Worm (Caenorhabditis elegans) whole organism, dauer: ENCODE data around the gene C14B1.8.

Experiments used
- unc-62 ChIP-seq: sonication (generic microtip); optimal IDR thresholded peaks from 2 replicates; lab custom pipeline; 2017; ENCODE audit warnings: missing biosample characterization, missing genetic modification reagents, missing genetic modification characterization

C14B1.8 gene

DNA sequence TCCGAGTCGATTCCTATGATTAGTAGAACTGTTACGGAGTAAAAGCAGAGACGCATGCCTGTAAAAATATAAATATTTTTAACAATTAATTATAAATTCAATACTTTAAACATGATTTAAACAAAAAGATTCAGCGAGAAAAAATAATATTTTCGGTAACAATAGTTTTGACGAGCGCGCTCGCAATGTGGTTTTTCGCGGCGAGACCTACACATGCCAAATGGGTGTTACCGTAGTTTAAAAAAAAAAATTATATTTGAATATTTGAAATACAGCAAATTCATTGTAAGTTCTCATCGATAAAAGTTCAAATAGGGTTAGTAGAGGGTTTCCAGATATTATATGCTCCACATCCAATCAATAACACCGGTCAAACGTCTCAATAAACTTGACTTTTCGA, 7.0 kb upstream of the C14B1.8 start, which contains the start of gene gldi-5:
Gene gldi-5, minus strand, starts transcription at position 58 of the 400 bp plus-strand sequence.
- TF ChIP-seq unc-62 (GFP tag; lab: Kevin White, UChicago): no peak

DNA sequence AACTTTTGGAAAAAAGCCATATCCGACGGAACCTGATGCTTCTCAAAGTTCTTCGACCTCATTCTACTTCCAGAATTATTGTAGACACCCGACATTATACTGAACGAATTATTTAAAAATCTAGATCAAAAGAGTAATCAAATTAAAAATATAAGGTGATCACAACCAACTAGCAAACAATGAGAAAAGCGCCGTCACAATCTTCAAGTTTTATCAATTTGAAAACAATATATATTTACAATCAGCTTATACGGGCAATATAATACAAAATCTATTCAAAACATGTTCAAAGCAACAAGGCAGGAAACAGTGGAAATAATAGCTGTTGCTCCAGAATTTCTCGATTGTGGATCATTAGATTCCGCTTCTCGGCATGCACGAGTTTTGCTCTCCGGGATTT, 5.4 kb upstream of the C14B1.8 start, which contains the start of gene C14B1.12:
Gene C14B1.12, minus strand, starts transcription at position 101 of the 400 bp plus-strand sequence.
- TF ChIP-seq unc-62 (GFP tag; lab: Kevin White, UChicago): no peak

DNA sequence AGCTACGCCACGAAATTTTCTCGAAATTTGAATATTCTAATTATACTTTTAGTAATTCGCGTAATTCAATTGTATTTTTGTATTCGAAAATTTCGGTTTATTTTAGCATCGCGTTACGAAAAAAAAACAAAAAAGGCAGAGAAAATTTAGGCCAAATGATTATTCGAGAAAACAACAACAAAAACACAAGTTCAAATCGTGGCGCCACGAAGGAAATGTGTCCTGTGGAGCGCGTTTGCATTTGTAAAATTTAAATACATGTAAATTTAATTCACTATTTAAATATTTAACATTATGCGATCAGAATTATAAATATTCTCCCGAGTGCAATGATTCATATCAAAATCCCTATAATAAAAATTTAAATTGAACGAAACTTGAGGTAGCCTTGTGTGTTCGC, 4.2 kb upstream of the C14B1.8 start:
- TF ChIP-seq unc-62 (GFP tag; lab: Kevin White, UChicago): no peak

DNA sequence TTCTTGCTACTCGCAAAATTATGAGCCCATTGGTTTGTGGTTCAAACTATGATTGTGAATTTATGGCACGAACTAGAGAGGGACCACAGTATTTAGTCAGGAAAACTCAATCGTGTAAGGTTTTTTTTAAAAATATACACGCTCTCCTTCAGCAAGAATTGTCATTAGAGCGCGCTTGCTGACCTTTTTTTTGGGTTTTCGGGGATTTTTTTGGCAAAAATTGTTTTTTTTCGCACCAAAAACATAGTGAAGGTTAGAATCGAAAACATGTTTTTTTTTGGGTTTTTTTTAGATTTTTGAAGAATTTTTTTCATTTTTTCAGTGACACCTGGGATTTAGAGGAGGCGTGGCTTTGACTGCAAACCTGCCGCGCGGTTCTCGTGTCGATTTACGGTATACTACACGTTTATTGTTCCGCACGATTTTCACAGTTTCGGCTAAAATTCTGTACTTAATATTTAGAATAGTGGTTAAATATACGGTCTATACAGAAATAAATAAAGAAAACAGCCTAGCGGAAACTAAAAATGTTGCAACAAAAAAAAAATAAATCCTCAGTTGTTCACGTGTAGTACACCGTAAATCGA, 3.3 kb downstream of the C14B1.8 start:
- no peak for TF ChIP-seq unc-62 (GFP tag; lab: Kevin White, UChicago)

DNA sequence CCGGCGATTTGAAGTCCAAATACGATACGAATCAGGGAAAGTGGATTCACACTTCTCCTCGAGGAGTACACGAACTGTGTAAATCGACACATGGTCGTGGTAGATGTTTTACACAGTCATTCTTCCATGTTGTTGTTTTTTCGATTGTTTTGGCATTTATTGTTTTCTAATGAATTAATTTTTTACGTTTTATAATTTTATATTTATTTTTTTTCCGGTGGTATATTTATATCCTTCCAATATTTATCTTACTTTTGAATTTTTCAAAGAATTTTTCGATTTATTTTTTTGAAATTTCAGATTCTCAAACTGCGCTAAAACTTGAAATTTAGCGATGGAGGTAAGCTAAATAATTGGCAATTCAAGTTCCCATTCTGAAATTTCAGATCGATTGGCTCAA, 6.3 kb downstream of the C14B1.8 start, which contains the start of gene nrde-1:
Gene nrde-1, plus strand, starts transcription at position 301 of the 400 bp plus-strand sequence.
- TF ChIP-seq unc-62 (GFP tag; lab: Kevin White, UChicago): no peak

DNA sequence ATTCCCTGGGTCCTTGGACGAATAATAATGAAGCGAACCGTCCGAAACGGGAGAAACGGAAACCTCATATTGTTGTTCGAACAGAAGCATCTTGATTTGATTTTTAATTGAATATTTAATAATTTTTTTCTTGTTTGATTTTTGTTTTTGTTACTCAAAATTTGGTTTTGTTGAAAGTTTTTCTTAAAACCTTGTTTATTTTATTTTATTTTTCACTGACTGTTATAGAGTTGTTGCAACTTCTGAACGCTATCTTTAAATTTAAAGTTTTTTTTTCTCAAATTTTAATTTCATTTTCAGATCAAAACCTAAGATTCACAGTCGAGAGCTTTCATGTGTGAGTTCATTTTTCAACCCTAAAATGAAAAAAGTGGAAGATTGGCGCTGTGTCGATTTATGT, 10.4 kb downstream of the C14B1.8 start, which contains the start of gene alkb-8:
Gene alkb-8, plus strand, starts transcription at position 301 of the 400 bp plus-strand sequence.
- no peak for TF ChIP-seq unc-62 (GFP tag; lab: Kevin White, UChicago)

DNA sequence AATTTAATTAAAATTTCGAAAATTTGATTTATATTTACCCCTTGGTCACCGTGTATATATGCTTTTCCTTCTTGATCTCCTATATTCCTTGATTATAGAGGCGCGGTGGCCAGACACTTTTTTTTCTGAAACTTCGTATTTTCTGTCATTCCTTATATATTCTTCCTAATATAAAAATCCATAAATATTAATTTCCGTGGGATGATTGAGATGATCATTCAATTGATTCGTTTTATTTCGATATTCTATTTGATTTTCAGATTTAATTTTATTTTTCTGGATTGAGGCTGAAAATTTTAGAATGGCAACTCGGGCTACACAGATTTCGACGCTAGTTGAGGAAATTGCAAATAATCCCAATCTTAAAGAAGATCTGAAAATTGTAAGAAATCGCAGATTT, 12.9 kb downstream of the C14B1.8 start, which contains the start of gene dph-1:
Gene dph-1, plus strand, starts transcription at position 301 of the 400 bp plus-strand sequence.
- TF ChIP-seq unc-62 (GFP tag; lab: Kevin White, UChicago): no peak

DNA sequence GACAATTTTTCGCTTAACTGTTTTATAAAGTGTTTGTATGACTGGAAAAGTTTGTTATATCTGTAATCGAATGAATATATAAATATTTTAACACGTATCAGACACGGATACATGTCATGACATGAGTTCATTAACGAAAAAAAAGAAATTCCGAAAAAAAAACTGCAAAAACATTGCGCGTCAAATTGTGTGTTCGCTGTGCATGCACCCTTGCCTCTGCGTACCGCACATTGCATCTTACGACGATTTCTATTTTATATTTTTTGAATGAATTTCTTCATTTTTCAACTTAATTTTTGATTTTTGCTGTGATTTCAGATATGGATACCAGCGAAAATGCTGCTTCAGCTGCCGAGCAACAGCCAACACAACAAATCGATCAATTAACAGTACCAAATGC, 14.5 kb downstream of the C14B1.8 start, which contains the start of gene wdr-5.1:
Gene wdr-5.1, plus strand, starts transcription at position 319 of the 400 bp plus-strand sequence.
- TF ChIP-seq unc-62 (GFP tag; lab: Kevin White, UChicago): no peak

DNA sequence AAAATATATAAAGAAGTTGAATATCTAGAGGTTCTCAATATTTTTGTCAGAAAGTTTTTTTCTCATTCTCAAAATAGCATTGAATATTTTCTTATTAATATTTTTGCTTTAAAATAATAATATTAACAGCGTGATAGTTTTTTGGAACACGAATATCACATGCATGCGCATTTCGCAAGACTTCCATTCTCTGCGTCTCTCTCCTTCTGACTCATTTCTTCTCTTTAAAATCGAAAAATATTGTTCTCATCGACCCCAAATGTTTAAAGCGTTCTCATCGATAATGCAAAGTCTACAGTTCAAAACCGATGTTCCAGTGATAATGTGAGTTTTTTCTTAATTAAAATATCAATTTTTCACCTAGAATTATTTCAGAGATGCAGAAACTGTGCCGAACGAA, 16.1 kb downstream of the C14B1.8 start, which contains the start of gene C14B1.3:
Gene C14B1.3, plus strand, starts transcription at position 168 of the 400 bp plus-strand sequence.
- no peak for TF ChIP-seq unc-62 (GFP tag; lab: Kevin White, UChicago)

DNA sequence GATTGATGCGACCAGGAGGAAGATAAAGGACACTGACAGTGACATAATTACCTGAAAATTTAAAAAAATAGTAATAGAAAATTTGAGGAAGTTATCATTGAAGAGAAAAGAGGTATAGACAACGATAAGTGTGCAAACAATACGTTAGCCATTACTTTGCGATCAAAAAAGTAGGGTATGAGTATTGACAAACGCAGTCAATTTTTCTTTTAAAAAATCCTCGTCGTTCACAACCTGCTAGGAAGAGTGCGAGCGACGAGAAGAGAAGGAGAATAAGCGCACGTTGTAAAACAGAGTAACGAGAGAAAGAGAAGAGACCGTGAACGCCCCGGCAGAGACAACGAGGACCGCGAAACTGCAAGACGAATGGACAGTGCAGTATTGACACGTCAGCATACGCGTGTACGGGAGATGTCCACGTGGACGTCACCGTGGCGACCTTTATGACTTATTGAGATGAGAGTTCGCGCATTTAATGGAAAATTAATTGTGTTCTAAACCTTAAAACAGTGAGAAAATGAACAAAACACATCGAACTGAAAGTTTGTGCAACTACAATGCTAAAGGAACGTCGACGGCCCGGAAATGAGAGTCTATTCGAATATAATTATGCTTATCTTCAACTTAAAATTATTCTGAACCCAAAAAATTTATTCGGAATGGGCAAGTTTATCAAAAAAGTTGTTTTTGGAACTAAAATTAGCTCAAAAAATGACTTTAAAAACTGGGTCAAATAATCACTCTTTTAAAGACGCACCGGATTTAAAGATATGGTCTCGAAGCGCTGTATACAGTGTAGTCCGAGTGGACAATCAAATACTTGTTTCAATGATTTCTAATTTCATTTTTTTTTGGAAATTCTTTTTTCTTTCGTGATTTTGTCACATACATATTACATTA, 17.8 kb downstream of the C14B1.8 start, which contains the start of the genes pdi-1 and C14B1.2:
Gene pdi-1, minus strand, starts transcription at position 51 of the 900 bp plus-strand sequence.
Gene C14B1.2, plus strand, starts transcription at position 850 of the 900 bp plus-strand sequence.
- TF ChIP-seq unc-62 (GFP tag; lab: Kevin White, UChicago): no peak

DNA sequence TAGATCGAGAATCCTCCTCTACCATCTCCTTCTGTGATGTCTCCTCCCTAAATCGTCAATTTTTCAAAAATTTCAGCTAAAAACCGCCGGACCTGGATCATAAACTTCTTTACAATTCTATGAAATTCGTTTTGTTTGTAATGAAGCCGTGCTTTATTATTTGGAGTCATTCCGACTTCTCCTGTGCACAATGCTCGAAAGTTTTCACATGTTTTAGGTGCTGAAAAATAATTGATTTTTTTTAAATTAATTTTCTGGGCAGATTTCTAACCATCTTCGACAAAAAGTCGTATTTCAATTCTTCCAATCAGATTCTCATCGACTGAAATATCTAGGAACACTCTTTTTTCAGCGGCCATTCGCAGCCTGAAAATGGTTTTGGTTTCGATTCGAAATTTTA, 20.2 kb downstream of the C14B1.8 start, which contains the start of gene cyn-9:
Gene cyn-9, minus strand, starts transcription at position 366 of the 400 bp plus-strand sequence.
- TF ChIP-seq unc-62 (GFP tag; lab: Kevin White, UChicago): no peak

DNA sequence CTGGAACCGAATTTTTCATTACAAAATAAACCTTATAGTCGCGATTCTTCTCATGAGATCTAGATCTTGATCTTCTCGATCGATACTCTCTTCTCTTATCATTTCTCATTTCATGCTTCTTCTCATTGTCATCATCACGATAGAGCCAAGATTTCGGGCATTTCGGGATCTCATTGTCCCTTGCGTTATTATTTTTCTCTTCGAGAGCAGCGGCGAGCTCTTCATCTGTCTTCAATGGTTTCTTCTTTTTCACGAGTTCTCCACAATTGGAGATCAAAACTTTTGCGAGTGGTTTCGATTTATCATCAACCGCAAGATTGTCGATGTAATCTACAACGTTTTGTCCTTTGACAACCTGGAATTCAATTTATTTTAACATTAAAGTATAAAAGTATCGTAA, 21.1 kb downstream of the C14B1.8 start:
- TF ChIP-seq unc-62 (GFP tag; lab: Kevin White, UChicago): no peak

DNA sequence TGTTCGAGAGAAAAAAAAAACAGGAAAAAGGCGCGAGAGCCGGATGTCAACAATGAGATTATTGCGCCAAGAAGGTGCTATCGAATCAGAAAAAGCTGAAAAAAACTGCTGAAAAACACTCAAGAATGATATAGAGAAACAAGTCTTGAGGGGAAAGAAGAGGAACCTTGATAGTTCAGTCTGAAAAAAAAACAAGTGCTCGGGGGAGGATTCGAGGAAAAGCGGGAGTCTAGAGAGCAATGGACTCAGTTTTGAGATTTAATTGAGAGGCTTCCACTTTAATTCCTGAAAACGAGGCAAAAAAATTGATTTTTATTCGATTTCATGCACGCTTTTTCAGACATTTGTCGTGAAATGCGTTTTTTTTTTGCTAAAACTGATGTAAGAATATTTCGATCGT, 24.9 kb downstream of the C14B1.8 start, which contains the start of gene npr-15:
Gene npr-15, minus strand, starts transcription at position 101 of the 400 bp plus-strand sequence.
- TF ChIP-seq unc-62 (GFP tag; lab: Kevin White, UChicago): no peak

DNA sequence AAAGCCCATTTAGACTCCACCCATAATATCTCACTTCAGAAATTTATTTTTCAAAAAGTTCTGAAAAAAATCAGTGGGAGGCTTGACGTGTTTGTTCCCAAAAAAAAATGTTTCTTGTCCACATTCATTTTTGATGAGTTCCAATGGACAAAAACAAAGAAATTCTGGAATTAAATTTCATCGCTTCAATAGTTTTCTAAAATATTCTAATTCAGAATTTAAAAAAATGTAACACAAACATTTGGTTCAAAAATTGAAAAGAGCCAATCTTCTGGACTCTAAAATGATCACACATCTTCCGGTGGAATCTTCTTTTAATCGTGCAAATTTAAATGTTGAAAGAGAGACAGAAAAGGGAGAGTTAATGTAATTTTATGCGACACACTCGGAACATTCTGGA, 27.0 kb downstream of the C14B1.8 start:
- no peak for TF ChIP-seq unc-62 (GFP tag; lab: Kevin White, UChicago)

DNA sequence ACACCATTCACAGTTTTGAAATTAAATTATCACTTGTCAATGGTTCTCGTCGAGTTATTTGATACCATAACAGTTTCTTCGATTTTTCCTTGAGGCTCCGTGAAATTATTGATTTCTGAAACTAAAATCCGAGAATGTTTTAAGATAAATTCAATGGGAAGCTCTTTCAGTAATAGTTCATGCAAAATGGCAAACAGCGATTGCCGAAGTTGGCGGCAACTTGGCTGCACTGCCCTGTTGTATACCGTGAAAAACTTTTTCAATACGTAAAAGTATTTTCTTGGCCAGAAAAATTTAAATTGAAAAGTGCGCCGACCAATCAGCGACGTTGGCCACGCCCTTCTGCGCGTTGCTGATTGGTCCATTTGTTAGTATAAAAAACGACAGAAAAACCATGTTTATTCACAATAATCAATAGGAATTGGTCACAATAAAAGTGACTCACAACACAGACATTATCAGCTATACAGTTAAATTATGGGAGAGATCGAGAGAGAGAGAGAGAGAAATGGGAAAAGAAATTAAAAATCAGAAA, 36.5 kb downstream of the C14B1.8 start:
- no peak for TF ChIP-seq unc-62 (GFP tag; lab: Kevin White, UChicago)
